Worm (Caenorhabditis elegans): ENCODE data around the gene nemp-1.
A peak's percentile ranks its signal among the peaks of the same experiment; 100 is the strongest.

Gene nemp-1

ce11 chrIII:475154-475553 is 3.0 kb downstream of the nemp-1 start, which contains the start of gene mat-3:
TSS of gene mat-3 (plus strand) at chrIII:475454.
- TF ChIP-seq sea-2 (GFP tag; IDR thresholded peaks at IDR 0.05) (no peak), mes-4 (tag; optimal IDR thresholded peaks at IDR 0.05) (no peak), akir-1 (GFP tag; optimal IDR thresholded peaks at IDR 0.05) (no peak), F37B4.10 (GFP tag; IDR thresholded peaks at IDR 0.05) (no peak)

DNA sequence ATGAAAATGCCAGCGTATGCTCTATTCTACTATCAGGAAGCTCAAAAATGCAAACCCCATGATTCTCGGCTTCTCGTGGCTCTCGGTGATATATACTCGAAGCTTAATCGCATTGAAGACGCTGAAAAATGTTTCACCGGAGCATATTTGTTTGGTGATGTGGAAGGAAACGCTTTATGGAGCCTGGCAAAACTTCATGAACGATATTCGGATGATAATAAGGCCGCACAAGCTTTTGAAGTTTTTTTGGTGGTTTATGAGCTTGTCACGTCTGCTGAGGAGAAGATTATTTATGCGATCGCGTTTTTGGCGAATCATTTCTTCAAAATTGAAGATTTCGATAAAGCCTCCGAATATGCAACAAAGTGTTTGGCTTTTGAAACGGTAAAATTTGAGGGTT is 9.1 kb downstream of the nemp-1 start:
- TF ChIP-seq chd-7 (tag; optimal IDR thresholded peaks at IDR 0.05) (no peak), B0261.1 (tag; optimal IDR thresholded peaks at IDR 0.05) (no peak), ceh-100 (GFP tag; IDR thresholded peaks at IDR 0.05) (no peak), F33H1.4 (GFP tag; IDR thresholded peaks at IDR 0.05) (no peak), sdz-38 (tag; optimal IDR thresholded peaks at IDR 0.05) (no peak), ztf-26 (tag; optimal IDR thresholded peaks at IDR 0.05) (no peak), hrde-1 (tag; optimal IDR thresholded peaks at IDR 0.05; ENCODE audit: borderline replicate concordance) (no peak), mxl-1 (tag; optimal IDR thresholded peaks at IDR 0.05) (no peak), F22D6.2 (tag; optimal IDR thresholded peaks at IDR 0.05) (no peak), lsy-27 (tag; optimal IDR thresholded peaks at IDR 0.05; ENCODE audit: borderline replicate concordance, insufficient read depth) (no peak), akir-1 (GFP tag; optimal IDR thresholded peaks at IDR 0.05) (no peak), sea-2 (GFP tag; IDR thresholded peaks at IDR 0.05) (no peak), C06A6.2 (GFP tag; conservative IDR thresholded peaks at IDR 0.05) (no peak), let-526 (GFP tag; IDR thresholded peaks at IDR 0.05) (no peak), xnd-1 (tag; optimal IDR thresholded peaks at IDR 0.05) (no peak), cebp-2 (GFP tag; IDR thresholded peaks at IDR 0.05) (no peak), lin-40 (tag; optimal IDR thresholded peaks at IDR 0.05) (no peak), dpff-1 (tag; optimal IDR thresholded peaks at IDR 0.05) (no peak)

DNA sequence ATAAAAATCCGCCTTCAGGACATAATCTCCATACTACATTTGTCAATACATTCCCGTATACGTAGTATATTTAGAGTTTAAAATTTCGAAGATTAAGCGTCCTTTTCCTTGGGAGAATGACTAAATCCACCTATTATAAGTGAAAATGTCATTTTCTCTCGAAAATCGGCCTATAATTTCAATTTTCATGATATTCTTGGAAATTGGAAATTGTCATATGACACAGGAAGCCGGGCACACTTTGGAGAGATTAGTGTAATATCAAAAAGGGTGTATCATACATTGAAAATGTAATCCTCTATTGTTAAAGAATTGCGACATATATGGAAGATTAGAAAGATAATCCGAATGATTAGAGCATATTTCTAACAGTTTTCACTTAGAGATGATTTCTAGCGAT is 10.6 kb downstream of the nemp-1 start:
- no peak for TF ChIP-seq unc-62 (GFP tag; optimal IDR thresholded peaks at IDR 0.05)
- no peak for TF ChIP-seq cebp-1 (GFP tag; IDR thresholded peaks at IDR 0.05)
- no peak for TF ChIP-seq cebp-1 (tag; optimal IDR thresholded peaks at IDR 0.05)
- no peak for TF ChIP-seq hmg-20 (GFP tag; IDR thresholded peaks at IDR 0.05)
- no peak for TF ChIP-seq chd-7 (tag; optimal IDR thresholded peaks at IDR 0.05)
- no peak for TF ChIP-seq egl-18 (GFP tag; IDR thresholded peaks at IDR 0.05)
- TF ChIP-seq lsy-27 (tag; optimal IDR thresholded peaks at IDR 0.05; ENCODE audit: borderline replicate concordance, insufficient read depth), result no peak

DNA sequence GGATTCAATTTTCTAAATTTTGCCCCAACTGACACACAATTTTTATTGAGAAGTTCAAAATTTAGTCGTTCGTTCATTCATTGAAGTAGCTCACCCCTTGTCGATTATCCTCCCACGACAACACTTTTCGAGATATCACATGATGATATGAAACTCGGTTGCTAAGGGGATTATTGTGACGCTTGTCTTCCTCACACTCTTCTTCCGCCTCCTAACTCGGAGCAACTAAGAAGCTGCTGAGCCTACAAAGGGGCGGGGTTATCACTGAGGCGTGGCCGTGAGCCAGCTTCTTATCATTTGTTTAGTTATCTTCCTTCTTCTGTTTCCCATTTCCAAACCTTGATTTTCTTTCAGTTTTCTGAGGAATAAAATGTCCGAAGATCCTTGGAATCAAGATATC is 11.4 kb downstream of the nemp-1 start, which contains the start of gene F10C5.3:
F10C5.3 (plus strand) TSS at position 313 of the 400 bp plus-strand sequence.
- no peak for TF ChIP-seq mel-28 (tag; optimal IDR thresholded peaks at IDR 0.05; ENCODE audit: borderline replicate concordance)
- no peak for TF ChIP-seq madf-8 (GFP tag; conservative IDR thresholded peaks at IDR 0.05)
- no peak for TF ChIP-seq hrde-1 (tag; optimal IDR thresholded peaks at IDR 0.05; ENCODE audit: borderline replicate concordance)

DNA sequence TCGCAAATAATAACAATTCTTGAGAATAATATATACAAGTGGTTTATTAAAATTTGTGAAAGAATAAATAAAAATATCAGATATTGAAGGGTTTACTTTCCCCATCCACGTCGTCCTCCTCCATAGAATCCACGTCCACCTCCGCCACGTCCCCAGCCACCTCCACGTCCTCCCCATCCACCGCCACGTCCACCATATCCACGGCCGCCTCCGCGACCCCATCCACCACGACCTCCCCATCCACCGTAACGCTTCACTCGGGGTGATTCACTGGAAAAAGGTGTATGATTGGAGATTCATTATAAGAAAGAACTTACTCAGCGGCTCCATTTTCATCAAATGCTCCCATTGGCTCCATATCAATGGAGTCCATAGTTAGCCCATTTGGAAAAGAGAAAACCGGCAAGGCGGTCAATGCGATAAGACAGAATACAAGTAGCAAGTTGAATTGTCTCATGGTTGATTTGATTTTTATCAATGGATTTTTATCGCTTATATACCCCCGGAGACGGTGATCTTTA is 14.0 kb downstream of the nemp-1 start, which contains the start of gene nlp-32:
nlp-32 (minus strand) TSS at position 471 of the 521 bp plus-strand sequence.
- TF ChIP-seq zfh-2 (GFP tag; conservative IDR thresholded peaks at IDR 0.05), result peak; percentile 74
- no peak for TF ChIP-seq fkh-3 (tag; optimal IDR thresholded peaks at IDR 0.05)
- TF ChIP-seq hrde-1 (tag; optimal IDR thresholded peaks at IDR 0.05; ENCODE audit: borderline replicate concordance), result no peak
- TF ChIP-seq rpc-1 (optimal IDR thresholded peaks at IDR 0.05), result no peak
- no peak for TF ChIP-seq rpc-1 (tag; optimal IDR thresholded peaks at IDR 0.05)
- no peak for TF ChIP-seq aptf-2 (GFP tag; conservative IDR thresholded peaks at IDR 0.05)
- TF ChIP-seq unc-62 (GFP tag; optimal IDR thresholded peaks at IDR 0.05), result no peak
- TF ChIP-seq madf-10 (tag; optimal IDR thresholded peaks at IDR 0.05), result no peak
- no peak for TF ChIP-seq madf-6 (GFP tag; IDR thresholded peaks at IDR 0.05)
- no peak for TF ChIP-seq unc-130 (GFP tag; optimal IDR thresholded peaks at IDR 0.05)
- TF ChIP-seq ztf-22 (GFP tag; optimal IDR thresholded peaks at IDR 0.05), result no peak
- peak; percentile 48; the same call in 1 of the 2 replicates for TF ChIP-seq egrh-3 (GFP tag; IDR thresholded peaks at IDR 0.05)
- no peak for TF ChIP-seq madf-8 (GFP tag; conservative IDR thresholded peaks at IDR 0.05)
- TF ChIP-seq sptf-2 (GFP tag; optimal IDR thresholded peaks at IDR 0.05), result no peak
- no peak for TF ChIP-seq egl-18 (GFP tag; IDR thresholded peaks at IDR 0.05)
- no peak for TF ChIP-seq K12H6.12 (tag; optimal IDR thresholded peaks at IDR 0.05)
- TF ChIP-seq nhr-179 (tag; optimal IDR thresholded peaks at IDR 0.05), result no peak

Data from whole organism, young adult.